Worm (Caenorhabditis elegans): Measurements from ENCODE around the gene sru-4.

DNA sequence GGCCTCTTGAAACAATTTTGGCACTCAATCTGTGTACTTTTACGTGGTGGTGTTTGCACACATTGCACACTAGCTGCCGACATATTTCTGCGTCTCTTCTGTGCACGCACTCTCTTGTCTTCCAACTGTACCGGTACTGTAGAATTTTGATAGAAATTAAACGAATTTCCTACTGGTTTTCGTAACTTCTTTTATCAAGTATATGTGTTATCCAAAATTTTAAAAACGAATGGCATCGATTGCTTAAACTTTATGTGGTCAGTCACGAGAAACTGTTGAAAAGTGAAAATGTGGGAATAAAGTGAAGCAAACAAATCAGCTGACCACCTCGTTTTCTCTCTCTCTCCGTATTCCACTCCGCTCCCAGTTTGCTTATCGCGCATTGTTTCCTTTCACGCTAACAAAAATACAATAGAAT, 15.2 kb downstream of the sru-4 start:
- peak; percentile 67 for TF ChIP-seq snpc-4 (tag; optimal IDR thresholded peaks at IDR 0.05)
- TF ChIP-seq crh-2 (tag; optimal IDR thresholded peaks at IDR 0.05) = peak; percentile 57
- no peak for TF ChIP-seq egl-27 (tag; optimal IDR thresholded peaks at IDR 0.05)
- no peak for TF ChIP-seq lin-39 (tag; optimal IDR thresholded peaks at IDR 0.05)
- no peak for TF ChIP-seq nhr-11 (tag; optimal IDR thresholded peaks at IDR 0.05)

Measured in whole organism, L2 larva.